Worm (Caenorhabditis elegans) whole organism, L2 larva: ENCODE results near the gene rpl-21.

Experiments
- ama-1 ChIP-seq: fragments of 150-350 bp; optimal IDR thresholded peaks from 2 replicates; lab custom pipeline; 2018; ENCODE audit warnings: inconsistent platforms
- dmd-4 ChIP-seq: sonication (generic microtip); optimal IDR thresholded peaks from 2 replicates; lab custom pipeline; 2017; ENCODE audit warnings: missing biosample characterization, missing genetic modification characterization
- fos-1 ChIP-seq: fragments of 150-350 bp; optimal IDR thresholded peaks from 2 replicates; lab custom pipeline; 2014; ENCODE audit warnings: missing biosample characterization, missing genetic modification characterization
- lsy-2 ChIP-seq, 2 experiments: fragments of 150-350 bp in 1 of 2; sonication (generic microtip) in 1 of 2; optimal IDR thresholded peaks; 2 replicates each; lab custom pipeline; 2014 to 2017; ENCODE audit warnings: missing biosample characterization in 2 of 2, missing genetic modification characterization in 2 of 2
- nhr-11 ChIP-seq: fragments of 150-350 bp; optimal IDR thresholded peaks from 2 replicates; lab custom pipeline; 2014; ENCODE audit warnings: missing biosample characterization, missing genetic modification characterization
- nhr-23 ChIP-seq: fragments of 150-350 bp; optimal IDR thresholded peaks from 2 replicates; lab custom pipeline; 2014; ENCODE audit warnings: missing biosample characterization, missing genetic modification reagents, missing genetic modification characterization
- nhr-25 ChIP-seq: fragments of 150-350 bp; sonication (generic microtip); optimal IDR thresholded peaks from 3 replicates; lab custom pipeline; 2014; ENCODE audit warnings: missing biosample characterization, missing genetic modification characterization
- nhr-77 ChIP-seq: fragments of 150-350 bp; optimal IDR thresholded peaks from 2 replicates; lab custom pipeline; 2014; ENCODE audit warnings: missing biosample characterization, missing genetic modification characterization
- unc-39 ChIP-seq: fragments of 150-350 bp; optimal IDR thresholded peaks from 2 replicates; lab custom pipeline; 2014; ENCODE audit warnings: missing biosample characterization, missing genetic modification characterization
- zag-1 ChIP-seq: fragments of 150-350 bp; optimal IDR thresholded peaks from 2 replicates; lab custom pipeline; 2014; ENCODE audit warnings: missing biosample characterization, missing genetic modification characterization

- no peak for TF ChIP-seq nhr-25 (tag; lab: Kevin White, UChicago)
- no peak for TF ChIP-seq nhr-77
- TF ChIP-seq zag-1 (tag; lab: Kevin White, UChicago) = no peak
- TF ChIP-seq nhr-11 (tag; lab: Kevin White, UChicago) = no peak
- no peak for TF ChIP-seq nhr-23 (tag; lab: Kevin White, UChicago)
- no peak for TF ChIP-seq lsy-2 (tag; optimal IDR thresholded peaks at IDR 0.05; lab: Kevin White, UChicago)
- no peak for TF ChIP-seq fos-1 (tag; lab: Kevin White, UChicago)
- no peak for TF ChIP-seq unc-39 (tag; lab: Kevin White, UChicago)
- TF ChIP-seq dmd-4 (tag; lab: Kevin White, UChicago) = no peak
- no peak for TF ChIP-seq ama-1 (lab: Kevin White, UChicago)
Measured at ce11 chrIII:8145971-8146370, 15.9 kb upstream of the rpl-21 start.
